Worm (Caenorhabditis elegans) whole organism, young adult: ENCODE results near the gene F18E9.3.

Experiments used
- C17E4.6 ChIP-seq: fragments of 200-800 bp; sonication (Bioruptor generic); IDR thresholded peaks from 2 replicates; pipeline ENCODE4 v1.3.6; 2022; ENCODE audit warnings: missing genetic modification reagents, missing genetic modification characterization, missing compliant biosample characterization
- F10E7.11 ChIP-seq: sonication (generic microtip); optimal IDR thresholded peaks from 2 replicates; lab custom pipeline; 2017; ENCODE audit warnings: mild to moderate bottlenecking, missing genetic modification characterization, moderate library complexity, missing compliant biosample characterization
- F22D6.2 ChIP-seq: sonication (generic microtip); optimal IDR thresholded peaks from 2 replicates; lab custom pipeline; 2016; ENCODE audit warnings: mild to moderate bottlenecking, missing genetic modification characterization, missing compliant biosample characterization
- F37B4.10 ChIP-seq: fragments of 200-800 bp; sonication (Bioruptor generic); IDR thresholded peaks from 2 replicates; pipeline ENCODE4 v1.3.6; 2022; ENCODE audit warnings: missing genetic modification characterization, missing compliant biosample characterization
- F52B5.7 ChIP-seq: sonication (generic microtip); optimal IDR thresholded peaks from 2 replicates; lab custom pipeline; 2016; ENCODE audit warnings: mild to moderate bottlenecking, missing genetic modification characterization, missing compliant biosample characterization
- F57C9.4 ChIP-seq: sonication (generic microtip); optimal IDR thresholded peaks from 2 replicates; lab custom pipeline; 2017; ENCODE audit warnings: mild to moderate bottlenecking, missing genetic modification characterization, missing compliant biosample characterization
- K11D2.4 ChIP-seq: fragments of 200-800 bp; sonication (Bioruptor generic); IDR thresholded peaks from 2 replicates; pipeline ENCODE4 v1.3.6; 2022; ENCODE audit warnings: missing genetic modification reagents, missing genetic modification characterization, missing compliant biosample characterization
- T26A5.8 ChIP-seq: sonication (generic microtip); optimal IDR thresholded peaks from 2 replicates; lab custom pipeline; 2016; ENCODE audit warnings: missing genetic modification characterization, missing compliant biosample characterization
- Y67H2A.10 ChIP-seq: fragments of 200-800 bp; sonication (Bioruptor generic); conservative IDR thresholded peaks from 2 replicates; pipeline ENCODE4 v1.3.6; 2022; ENCODE audit warnings: missing genetic modification reagents, missing genetic modification characterization, missing compliant biosample characterization
- ZK185.1 ChIP-seq: sonication (generic microtip); optimal IDR thresholded peaks from 2 replicates; lab custom pipeline; 2016; ENCODE audit warnings: mild to moderate bottlenecking, missing genetic modification characterization, missing compliant biosample characterization; ENCODE audit not compliant: poor library complexity, severe bottlenecking
- akir-1 ChIP-seq: fragments of 200-800 bp; sonication (Bioruptor generic); optimal IDR thresholded peaks from 2 replicates; lab custom pipeline; 2018; ENCODE audit warnings: mild to moderate bottlenecking, missing genetic modification characterization, moderate library complexity, missing compliant biosample characterization
- aptf-2 ChIP-seq: fragments of 200-800 bp; sonication (Bioruptor generic); conservative IDR thresholded peaks from 2 replicates; pipeline ENCODE4 v1.3.6; 2022; ENCODE audit warnings: missing genetic modification reagents, missing genetic modification characterization, missing compliant biosample characterization
- athp-1 ChIP-seq: sonication (generic microtip); optimal IDR thresholded peaks from 2 replicates; lab custom pipeline; 2017; ENCODE audit warnings: mild to moderate bottlenecking, missing genetic modification characterization, missing compliant biosample characterization
- attf-6 ChIP-seq: fragments of 200-800 bp; sonication (Bioruptor generic); IDR thresholded peaks from 2 replicates; pipeline ENCODE4 v1.3.6; 2022; ENCODE audit warnings: missing genetic modification reagents, missing genetic modification characterization, missing compliant biosample characterization
- bed-1 ChIP-seq: fragments of 200-800 bp; sonication (Bioruptor generic); IDR thresholded peaks from 2 replicates; pipeline ENCODE4 v1.3.6; 2022; ENCODE audit warnings: missing genetic modification reagents, missing genetic modification characterization, missing compliant biosample characterization
- ccch-3 ChIP-seq: fragments of 200-800 bp; sonication (Bioruptor generic); optimal IDR thresholded peaks from 2 replicates; lab custom pipeline; 2018; ENCODE audit warnings: mild to moderate bottlenecking, missing genetic modification characterization, missing compliant biosample characterization
- cebp-2 ChIP-seq: fragments of 200-800 bp; sonication (Bioruptor generic); IDR thresholded peaks from 2 replicates; pipeline ENCODE4 v1.3.6; 2022; ENCODE audit warnings: missing genetic modification characterization, missing compliant biosample characterization
- ceh-79 ChIP-seq: sonication (generic microtip); optimal IDR thresholded peaks from 2 replicates; lab custom pipeline; 2017; ENCODE audit warnings: mild to moderate bottlenecking, missing genetic modification characterization, missing compliant biosample characterization
- ceh-91 ChIP-seq: fragments of 200-800 bp; sonication (Bioruptor generic); IDR thresholded peaks from 2 replicates; pipeline ENCODE4 v1.3.6; 2022; ENCODE audit warnings: missing genetic modification reagents, missing genetic modification characterization, missing compliant biosample characterization
- chd-7 ChIP-seq: sonication (generic microtip); optimal IDR thresholded peaks from 2 replicates; lab custom pipeline; 2016; ENCODE audit warnings: mild to moderate bottlenecking, missing genetic modification characterization, moderate library complexity, missing compliant biosample characterization
- die-1 ChIP-seq: sonication (generic microtip); optimal IDR thresholded peaks from 2 replicates; lab custom pipeline; 2016; ENCODE audit warnings: missing genotype, mild to moderate bottlenecking, missing genetic modification characterization, missing compliant biosample characterization
- dpl-1 ChIP-seq: fragments of 150-350 bp; optimal IDR thresholded peaks from 2 replicates; lab custom pipeline; 2014; ENCODE audit warnings: missing biosample characterization, missing genetic modification reagents, missing genetic modification characterization
- gei-17 ChIP-seq: fragments of 200-800 bp; sonication (Bioruptor generic); optimal IDR thresholded peaks from 2 replicates; lab custom pipeline; 2018; ENCODE audit warnings: mild to moderate bottlenecking, missing genetic modification characterization, missing compliant biosample characterization
- hmg-1.2 ChIP-seq: fragments of 200-800 bp; sonication (Bioruptor generic); IDR thresholded peaks from 2 replicates; pipeline ENCODE4 v1.3.6; 2022; ENCODE audit warnings: missing genetic modification reagents, missing genetic modification characterization, missing compliant biosample characterization
- lag-1 ChIP-seq: fragments of 200-800 bp; sonication (Bioruptor generic); IDR thresholded peaks from 2 replicates; pipeline ENCODE4 v1.3.6; 2022; ENCODE audit warnings: missing genetic modification reagents, missing genetic modification characterization, missing compliant biosample characterization
- lin-26 ChIP-seq: fragments of 200-800 bp; sonication (Bioruptor generic); IDR thresholded peaks from 2 replicates; pipeline ENCODE4 v1.3.6; 2022; ENCODE audit warnings: missing genetic modification reagents, missing genetic modification characterization, missing compliant biosample characterization
- lin-54 ChIP-seq: fragments of 200-800 bp; sonication (Bioruptor generic); optimal IDR thresholded peaks from 2 replicates; lab custom pipeline; 2018; ENCODE audit warnings: mild to moderate bottlenecking, missing genetic modification characterization, missing compliant biosample characterization
- madf-3 ChIP-seq: fragments of 200-800 bp; sonication (Bioruptor generic); IDR thresholded peaks from 2 replicates; pipeline ENCODE4 v1.3.6; 2022; ENCODE audit warnings: missing genetic modification reagents, missing genetic modification characterization, missing compliant biosample characterization
- madf-6 ChIP-seq: fragments of 200-800 bp; sonication (Bioruptor generic); IDR thresholded peaks from 2 replicates; pipeline ENCODE4 v1.3.6; 2022; ENCODE audit warnings: missing genetic modification reagents, missing genetic modification characterization, missing compliant biosample characterization
- madf-8 ChIP-seq: fragments of 200-800 bp; sonication (Bioruptor generic); conservative IDR thresholded peaks from 2 replicates; pipeline ENCODE4 v1.3.6; 2022; ENCODE audit warnings: missing genetic modification reagents, missing genetic modification characterization, missing compliant biosample characterization
- nfya-2 ChIP-seq: fragments of 200-800 bp; sonication (Bioruptor generic); IDR thresholded peaks from 2 replicates; pipeline ENCODE4 v1.3.6; 2022; ENCODE audit warnings: missing genetic modification reagents, missing genetic modification characterization, missing compliant biosample characterization
- nhr-120 ChIP-seq: fragments of 200-800 bp; sonication (Bioruptor generic); IDR thresholded peaks from 2 replicates; pipeline ENCODE4 v1.3.6; 2022; ENCODE audit warnings: missing genetic modification characterization, missing compliant biosample characterization
- nhr-90 ChIP-seq: sonication (generic microtip); optimal IDR thresholded peaks from 2 replicates; lab custom pipeline; 2016; ENCODE audit warnings: missing genotype, mild to moderate bottlenecking, missing genetic modification characterization, missing compliant biosample characterization
- rcor-1 ChIP-seq: fragments of 200-800 bp; sonication (Bioruptor generic); IDR thresholded peaks from 2 replicates; pipeline ENCODE4 v1.3.6; 2022; ENCODE audit warnings: missing genetic modification reagents, missing genetic modification characterization, missing compliant biosample characterization
- rec-8 ChIP-seq, 2 experiments: sonication (generic microtip); optimal IDR thresholded peaks; 2 replicates each; lab custom pipeline; 2016; ENCODE audit warnings: mild to moderate bottlenecking in 2 of 2, missing genetic modification characterization in 2 of 2, missing genetic modification reagents in 2 of 2, missing genotype in 2 of 2, missing biosample characterization in 1 of 2, missing compliant biosample characterization in 1 of 2, moderate library complexity in 1 of 2
- sdz-38 ChIP-seq: sonication (generic microtip); optimal IDR thresholded peaks from 2 replicates; lab custom pipeline; 2016; ENCODE audit warnings: missing genotype, missing genetic modification characterization, missing compliant biosample characterization
- sea-2 ChIP-seq: fragments of 200-800 bp; sonication (Bioruptor generic); IDR thresholded peaks from 2 replicates; pipeline ENCODE4 v1.3.6; 2022; ENCODE audit warnings: missing genetic modification characterization, missing compliant biosample characterization
- snpc-1.3 ChIP-seq: sonication (generic microtip); optimal IDR thresholded peaks from 2 replicates; lab custom pipeline; 2017; ENCODE audit warnings: missing genetic modification characterization, mild to moderate bottlenecking, missing compliant biosample characterization, antibody characterized with exemption, moderate library complexity, missing genotype, missing genetic modification reagents; ENCODE audit not compliant: insufficient read depth
- snpc-3.4 ChIP-seq: sonication (generic microtip); optimal IDR thresholded peaks from 2 replicates; lab custom pipeline; 2017; ENCODE audit warnings: missing genetic modification characterization, mild to moderate bottlenecking, missing compliant biosample characterization, antibody characterized with exemption, moderate library complexity, missing genotype, missing genetic modification reagents
- unc-62 ChIP-seq: fragments of 150-350 bp; optimal IDR thresholded peaks from 2 replicates; lab custom pipeline; 2014; ENCODE audit warnings: missing biosample characterization, missing genetic modification reagents, missing genetic modification characterization
- zfh-2 ChIP-seq: fragments of 200-800 bp; sonication (Bioruptor generic); conservative IDR thresholded peaks from 2 replicates; pipeline ENCODE4 v1.3.6; 2022; ENCODE audit warnings: missing genetic modification reagents, missing genetic modification characterization, missing compliant biosample characterization
- zim-3 ChIP-seq: sonication (generic microtip); optimal IDR thresholded peaks from 2 replicates; lab custom pipeline; 2017; ENCODE audit warnings: mild to moderate bottlenecking, missing genetic modification characterization, moderate library complexity, missing compliant biosample characterization
- ztf-18 ChIP-seq: sonication (generic microtip); optimal IDR thresholded peaks from 2 replicates; lab custom pipeline; 2016; ENCODE audit warnings: missing genotype, mild to moderate bottlenecking, missing genetic modification characterization, missing compliant biosample characterization
- ztf-22 ChIP-seq: fragments of 200-800 bp; sonication (Bioruptor generic); optimal IDR thresholded peaks from 2 replicates; lab custom pipeline; 2018; ENCODE audit warnings: mild to moderate bottlenecking, missing genetic modification characterization, moderate library complexity, missing compliant biosample characterization

Gene F18E9.3

ce11 chrX:8623840-8624591, 38.1 kb downstream of the F18E9.3 start (continued):
- TF ChIP-seq madf-3 (GFP tag; lab: Robert Waterston, UW) (no peak), ceh-91 (GFP tag; lab: Robert Waterston, UW) (no peak), cebp-2 (GFP tag; lab: Robert Waterston, UW) (no peak), die-1 (tag; lab: Kevin White, UChicago) (peak; percentile 62), hmg-1.2 (GFP tag; lab: Robert Waterston, UW) (peak; percentile 69), aptf-2 (GFP tag; lab: Robert Waterston, UW) (no peak), athp-1 (tag; lab: Kevin White, UChicago) (no peak), madf-8 (GFP tag; lab: Robert Waterston, UW) (no peak), ZK185.1 (peak; percentile 41), nhr-120 (no peak), zim-3 (tag; lab: Kevin White, UChicago) (no peak), sdz-38 (no peak), nhr-90 (tag; lab: Kevin White, UChicago) (peak; percentile 64), unc-62 (no peak)

DNA sequence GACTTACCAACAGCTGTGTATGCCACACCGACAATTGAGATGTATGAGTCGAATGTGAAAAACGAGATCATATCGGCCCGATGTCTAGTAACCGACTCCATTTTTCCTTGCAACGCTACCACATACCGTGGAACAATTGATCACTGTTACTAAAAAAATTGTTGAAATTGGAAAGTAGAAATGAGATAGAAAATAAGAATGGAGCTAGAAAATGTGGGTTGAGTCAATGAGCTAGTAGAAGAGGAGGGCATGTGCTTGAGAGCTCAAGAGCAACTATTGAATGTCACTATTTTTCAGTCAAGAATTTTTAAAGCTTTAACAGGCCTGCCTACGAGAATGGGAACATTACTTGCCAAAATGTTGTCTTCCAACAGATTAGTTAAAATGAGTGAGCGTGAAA, 39.1 kb downstream of the F18E9.3 start, which contains the start of gene K01A12.3:
K01A12.3 (minus strand) TSS at position 101 of the 400 bp plus-strand sequence.
- no peak for TF ChIP-seq sdz-38
- no peak for TF ChIP-seq madf-3 (GFP tag; lab: Robert Waterston, UW)
- TF ChIP-seq F10E7.11, result no peak
- no peak for TF ChIP-seq C17E4.6 (GFP tag; lab: Robert Waterston, UW)
- no peak for TF ChIP-seq bed-1
- TF ChIP-seq ceh-79, result no peak
- TF ChIP-seq nhr-120, result no peak
- no peak for TF ChIP-seq lin-26 (GFP tag; lab: Robert Waterston, UW)

DNA sequence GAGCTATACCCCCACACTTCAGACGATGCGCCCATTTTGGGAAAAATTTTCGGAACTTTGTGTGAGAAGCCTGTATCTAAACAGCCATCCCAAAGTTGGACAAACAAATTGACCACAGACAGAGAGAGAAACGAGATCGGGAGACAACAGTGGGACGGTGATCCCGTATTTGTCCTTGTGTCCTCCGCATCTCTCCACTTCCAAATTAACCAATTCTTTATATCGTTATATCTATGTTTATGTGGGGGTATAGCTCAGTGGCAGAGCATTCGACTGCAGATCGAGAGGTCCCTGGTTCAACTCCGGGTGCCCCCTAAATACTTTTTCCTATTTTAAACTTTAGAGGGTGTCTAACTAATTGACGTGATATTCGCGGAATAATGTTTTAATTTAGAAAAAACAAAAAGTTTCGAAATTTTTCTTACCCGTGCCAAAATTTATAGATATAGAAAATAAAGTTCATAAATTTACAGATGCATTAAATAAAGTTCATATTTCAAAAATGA, 52.8 kb downstream of the F18E9.3 start:
- TF ChIP-seq rec-8 (tag; optimal IDR thresholded peaks at IDR 0.05; lab: Kevin White, UChicago) (peak; percentile 54 to 61), K11D2.4 (GFP tag; lab: Robert Waterston, UW) (no peak), madf-3 (GFP tag; lab: Robert Waterston, UW) (no peak), T26A5.8 (tag; lab: Kevin White, UChicago) (peak; percentile 47), nfya-2 (GFP tag; lab: Robert Waterston, UW) (no peak), F22D6.2 (tag; lab: Kevin White, UChicago) (no peak), attf-6 (GFP tag; lab: Robert Waterston, UW) (no peak), F52B5.7 (tag; lab: Kevin White, UChicago) (peak; percentile 48), ccch-3 (peak; percentile 3), F37B4.10 (0 out of 2 replicates have a peak, but pooled peaks have one; percentile 6), sdz-38 (no peak), sea-2 (GFP tag; lab: Robert Waterston, UW) (no peak), F57C9.4 (tag; lab: Kevin White, UChicago) (no peak), lin-54 (GFP tag; lab: Kevin White, UChicago) (no peak), ztf-22 (GFP tag; lab: Kevin White, UChicago) (no peak), bed-1 (no peak), Y67H2A.10 (GFP tag; lab: Robert Waterston, UW) (no peak), snpc-3.4 (tag; lab: Kevin White, UChicago) (peak; percentile 29), zfh-2 (GFP tag; lab: Robert Waterston, UW) (no peak), rcor-1 (GFP tag; lab: Robert Waterston, UW) (peak; percentile 35; the same call in 1 of the 2 replicates), madf-6 (GFP tag; lab: Robert Waterston, UW) (no peak), ztf-18 (tag; lab: Kevin White, UChicago) (peak; percentile 57), chd-7 (peak; percentile 36), dpl-1 (GFP tag; lab: Kevin White, UChicago) (no peak), snpc-1.3 (tag; lab: Kevin White, UChicago) (no peak), gei-17 (no peak), akir-1 (GFP tag; lab: Kevin White, UChicago) (peak; percentile 23), nhr-90 (tag; lab: Kevin White, UChicago) (peak; percentile 70), lag-1 (no peak)
